Worm (Caenorhabditis elegans) whole organism, early embryonic: Measurements from ENCODE around the gene cyp-44A1.

Experiments
- B0310.2 ChIP-seq: sonication (generic microtip); optimal IDR thresholded peaks from 2 replicates; lab custom pipeline; 2016; ENCODE audit warnings: mild to moderate bottlenecking, missing genetic modification characterization, missing compliant biosample characterization
- F13C5.2 ChIP-seq: sonication (generic microtip); optimal IDR thresholded peaks from 2 replicates; lab custom pipeline; 2017; ENCODE audit warnings: mild to moderate bottlenecking, missing genetic modification characterization, inconsistent platforms, missing compliant biosample characterization
- ama-1 ChIP-seq: fragments of 150-350 bp; optimal IDR thresholded peaks from 2 replicates; lab custom pipeline; 2014
- ceh-36 ChIP-seq: sonication (generic microtip); optimal IDR thresholded peaks from 2 replicates; lab custom pipeline; 2016; ENCODE audit warnings: missing genetic modification characterization, inconsistent platforms, missing compliant biosample characterization
- flt-1 ChIP-seq: fragments of 200-800 bp; sonication (Bioruptor generic); IDR thresholded peaks from 2 replicates; pipeline ENCODE4 v1.3.6; 2022; ENCODE audit warnings: missing genetic modification characterization, missing compliant biosample characterization
- hmg-4 ChIP-seq: fragments of 200-800 bp; sonication (Bioruptor generic); optimal IDR thresholded peaks from 2 replicates; lab custom pipeline; 2018; ENCODE audit warnings: mild to moderate bottlenecking, missing genetic modification characterization, missing compliant biosample characterization
- hnd-1 ChIP-seq: sonication (generic microtip); optimal IDR thresholded peaks from 2 replicates; lab custom pipeline; 2016; ENCODE audit warnings: missing genetic modification characterization, missing compliant biosample characterization
- pes-1 ChIP-seq: fragments of 200-800 bp; sonication (Bioruptor generic); IDR thresholded peaks from 2 replicates; pipeline ENCODE4 v1.3.6; 2022; ENCODE audit warnings: missing genetic modification reagents, missing genetic modification characterization, missing compliant biosample characterization
- scrt-1 ChIP-seq: fragments of 200-800 bp; sonication (Bioruptor generic); IDR thresholded peaks from 2 replicates; pipeline ENCODE4 v1.3.6; 2022; ENCODE audit warnings: missing genetic modification characterization, missing compliant biosample characterization
- sea-1 ChIP-seq: fragments of 200-800 bp; sonication (Bioruptor generic); conservative IDR thresholded peaks from 2 replicates; pipeline ENCODE4 v1.3.6; 2022; ENCODE audit warnings: missing genetic modification characterization, missing compliant biosample characterization
- tbx-11 ChIP-seq: fragments of 200-800 bp; sonication (Bioruptor generic); IDR thresholded peaks from 2 replicates; pipeline ENCODE4 v1.3.6; 2022; ENCODE audit warnings: missing genetic modification characterization, missing compliant biosample characterization
- tbx-37 ChIP-seq: fragments of 200-800 bp; sonication (Bioruptor generic); conservative IDR thresholded peaks from 2 replicates; pipeline ENCODE4 v1.3.6; 2022; ENCODE audit warnings: missing genetic modification reagents, missing genetic modification characterization, missing compliant biosample characterization
- tra-4 ChIP-seq: sonication (generic microtip); optimal IDR thresholded peaks from 2 replicates; lab custom pipeline; 2017; ENCODE audit warnings: missing genetic modification characterization, missing compliant biosample characterization

ce11 chrII:5465729-5466408 lies 38.0 kb upstream of the cyp-44A1 start, which contains the start of gene clr-1:
- no peak for TF ChIP-seq hnd-1 (tag; lab: Kevin White, UChicago)
- no peak for TF ChIP-seq ama-1 (lab: Kevin White, UChicago)
- TF ChIP-seq pes-1 (GFP tag; lab: Robert Waterston, UW): no peak
- TF ChIP-seq ceh-36: no peak
- no peak for TF ChIP-seq tbx-37 (GFP tag; lab: Robert Waterston, UW)
- TF ChIP-seq flt-1 (GFP tag; lab: Robert Waterston, UW): no peak
- no peak for TF ChIP-seq hmg-4 (GFP tag; lab: Kevin White, UChicago)
- TF ChIP-seq tra-4 (tag; lab: Kevin White, UChicago): no peak
- TF ChIP-seq sea-1 (GFP tag; lab: Robert Waterston, UW): no peak
- no peak for TF ChIP-seq tbx-11 (GFP tag; lab: Robert Waterston, UW)
- TF ChIP-seq scrt-1 (GFP tag; lab: Robert Waterston, UW): no peak
- no peak for TF ChIP-seq B0310.2 (tag; lab: Kevin White, UChicago)
- no peak for TF ChIP-seq F13C5.2 (tag; lab: Kevin White, UChicago)
